Fruit fly (Drosophila melanogaster) Kc167 (cell line): ENCODE measurements around the gene MESR6.

Experiments
- Myc ChIP-seq: fragments of >200 bp; optimal IDR thresholded peaks from 2 replicates; lab custom pipeline; 2017; ENCODE audit warnings: missing external identifiers
- Sin3A ChIP-seq: fragments of >200 bp; optimal IDR thresholded peaks from 2 replicates; lab custom pipeline; 2018; ENCODE audit warnings: missing external identifiers
- h ChIP-seq: fragments of >200 bp; optimal IDR thresholded peaks from 3 replicates; lab custom pipeline; 2018; ENCODE audit warnings: missing external identifiers
- insv ChIP-seq: fragments of >200 bp; optimal IDR thresholded peaks from 3 replicates; lab custom pipeline; 2018; ENCODE audit warnings: missing external identifiers
- psq ChIP-seq: fragments of >200 bp; optimal IDR thresholded peaks from 2 replicates; lab custom pipeline; 2017; ENCODE audit warnings: missing external identifiers
- ttk ChIP-seq: sonication (Bioruptor generic); optimal IDR thresholded peaks from 2 replicates; lab custom pipeline; 2017; ENCODE audit warnings: missing external identifiers

DNA sequence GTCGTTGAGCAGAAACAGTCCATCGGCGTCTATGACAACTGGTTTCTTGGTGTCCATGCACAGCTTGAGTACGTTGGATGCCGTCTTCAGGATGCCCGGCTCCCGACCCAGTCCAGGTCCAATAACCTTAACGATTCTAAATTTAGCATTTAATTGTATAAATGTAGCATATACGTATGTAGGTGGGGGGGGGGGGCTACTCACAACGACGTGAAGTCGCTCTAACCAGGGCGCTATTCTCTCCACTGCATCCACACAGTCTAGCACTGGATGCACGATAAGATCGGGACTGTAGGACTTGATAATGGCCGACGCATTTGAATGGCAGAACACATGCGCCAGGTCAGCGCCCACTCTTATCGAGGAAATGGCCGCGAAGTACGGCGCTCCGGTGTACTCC lies 4.6 kb downstream of the MESR6 start:
- TF ChIP-seq insv (lab: Kevin White, UChicago) (no peak), psq (lab: Kevin White, UChicago) (no peak), h (lab: Kevin White, UChicago) (no peak), Sin3A (no peak), Myc (lab: Kevin White, UChicago) (no peak), ttk (lab: Kevin White, UChicago) (no peak)
